Fruit fly (Drosophila melanogaster) whole organism, embryonic: Measurements from ENCODE around the gene CG33203.

Experiments
- Blimp-1 ChIP-seq: fragments of 200-800 bp; sonication (Bioruptor generic); optimal IDR thresholded peaks from 3 replicates; lab custom pipeline; 2018; ENCODE audit warnings: missing biosample characterization, missing genetic modification characterization, mild to moderate bottlenecking, moderate library complexity, missing genetic modification reagents
- C15 ChIP-seq: fragments of 200-800 bp; sonication (Bioruptor generic); IDR thresholded peaks from 3 replicates; pipeline ENCODE4 v1.3.6; 2022; ENCODE audit warnings: missing biosample characterization, missing genetic modification characterization
- CG10209 ChIP-seq: fragments of 200-800 bp; sonication (Bioruptor generic); optimal IDR thresholded peaks from 3 replicates; lab custom pipeline; 2017; ENCODE audit warnings: missing biosample characterization, mild to moderate bottlenecking, missing genetic modification characterization, missing genetic modification reagents
- CG10462 ChIP-seq: fragments of 200-800 bp; sonication (Bioruptor generic); optimal IDR thresholded peaks from 2 replicates; lab custom pipeline; 2016; ENCODE audit warnings: missing biosample characterization, missing genetic modification characterization
- CG12219 ChIP-seq: fragments of 200-800 bp; sonication (Bioruptor generic); optimal IDR thresholded peaks from 3 replicates; lab custom pipeline; 2018; ENCODE audit warnings: missing biosample characterization, mild to moderate bottlenecking, missing genetic modification characterization
- CG12391 ChIP-seq: fragments of 200-800 bp; sonication (Bioruptor generic); optimal IDR thresholded peaks from 3 replicates; lab custom pipeline; 2018; ENCODE audit warnings: missing biosample characterization, mild to moderate bottlenecking, missing genetic modification characterization, moderate library complexity
- CG12942 ChIP-seq: fragments of 200-800 bp; sonication (Bioruptor generic); optimal IDR thresholded peaks from 3 replicates; lab custom pipeline; 2016; ENCODE audit warnings: missing biosample characterization, missing genetic modification characterization
- CG13296 ChIP-seq: fragments of 200-800 bp; sonication (Bioruptor generic); optimal IDR thresholded peaks from 3 replicates; lab custom pipeline; 2018; ENCODE audit warnings: missing biosample characterization, mild to moderate bottlenecking, missing genetic modification characterization
- CG14441 ChIP-seq: fragments of 200-800 bp; sonication (Bioruptor generic); IDR thresholded peaks from 2 replicates; pipeline ENCODE4 v1.3.6; 2022; ENCODE audit warnings: missing biosample characterization, missing genetic modification characterization
- CG14860 ChIP-seq: fragments of 200-800 bp; sonication (Bioruptor generic); IDR thresholded peaks from 3 replicates; pipeline ENCODE4 v1.3.6; 2022; ENCODE audit warnings: missing biosample characterization, missing genetic modification characterization; ENCODE audit not compliant: partially characterized antibody
- CG15073 ChIP-seq: fragments of 200-800 bp; sonication (Bioruptor generic); optimal IDR thresholded peaks from 2 replicates; lab custom pipeline; 2016; ENCODE audit warnings: missing biosample characterization, missing genetic modification characterization
- CG16863 ChIP-seq: fragments of 200-800 bp; sonication (Bioruptor generic); optimal IDR thresholded peaks from 3 replicates; lab custom pipeline; 2016; ENCODE audit warnings: missing biosample characterization, missing genetic modification characterization
- CG17186 ChIP-seq: fragments of 200-800 bp; sonication (Bioruptor generic); optimal IDR thresholded peaks from 3 replicates; lab custom pipeline; 2017; ENCODE audit warnings: missing biosample characterization, missing genetic modification reagents, missing genetic modification characterization
- CG1832 ChIP-seq: fragments of 200-800 bp; sonication (Bioruptor generic); optimal IDR thresholded peaks from 2 replicates; lab custom pipeline; 2017; ENCODE audit warnings: missing biosample characterization, mild to moderate bottlenecking, missing genetic modification characterization, inconsistent platforms
- CG3065 ChIP-seq: fragments of 200-800 bp; sonication (Bioruptor generic); optimal IDR thresholded peaks from 2 replicates; lab custom pipeline; 2016; ENCODE audit warnings: missing biosample characterization, missing genetic modification characterization
- CG34224 ChIP-seq: fragments of 200-800 bp; sonication (Bioruptor generic); IDR thresholded peaks from 3 replicates; pipeline ENCODE4 v1.3.6; 2022; ENCODE audit warnings: missing biosample characterization, missing genetic modification characterization; ENCODE audit not compliant: partially characterized antibody
- CG3726 ChIP-seq: fragments of 200-800 bp; sonication (Bioruptor generic); IDR thresholded peaks from 3 replicates; pipeline ENCODE4, ENCODE4 v1.3.6; 2022; ENCODE audit warnings: missing biosample characterization, missing genetic modification characterization
- CG4707 ChIP-seq: fragments of 200-800 bp; sonication (Bioruptor generic); optimal IDR thresholded peaks from 2 replicates; lab custom pipeline; 2018; ENCODE audit warnings: missing biosample characterization, mild to moderate bottlenecking, missing genetic modification characterization, moderate library complexity
- CG7556 ChIP-seq: fragments of 200-800 bp; sonication (Bioruptor generic); optimal IDR thresholded peaks from 2 replicates; lab custom pipeline; 2017; ENCODE audit warnings: missing biosample characterization, mild to moderate bottlenecking, missing genetic modification characterization
- Camta ChIP-seq: fragments of 200-800 bp; sonication (Bioruptor generic); optimal IDR thresholded peaks from 2 replicates; lab custom pipeline; 2016; ENCODE audit warnings: missing biosample characterization, missing genetic modification characterization
- Dll ChIP-seq: fragments of 200-800 bp; sonication (Bioruptor generic); IDR thresholded peaks from 4 replicates; pipeline ENCODE4 v1.3.6; 2022; ENCODE audit warnings: missing biosample characterization, missing genetic modification characterization; ENCODE audit not compliant: partially characterized antibody
- Drgx ChIP-seq: fragments of 200-800 bp; sonication (Bioruptor generic); IDR thresholded peaks from 2 replicates; pipeline ENCODE4 v1.3.6; 2022; ENCODE audit warnings: missing biosample characterization, missing genetic modification characterization
- Ets65A ChIP-seq: fragments of 200-800 bp; sonication (Bioruptor generic); peaks from one replicate; lab custom pipeline; 2016; ENCODE audit warnings: missing biosample characterization, missing genetic modification characterization
- Fer3 ChIP-seq: fragments of 200-800 bp; sonication (Bioruptor generic); optimal IDR thresholded peaks from 2 replicates; lab custom pipeline; 2018; ENCODE audit warnings: missing biosample characterization, mild to moderate bottlenecking, missing genetic modification characterization, moderate library complexity
- Gug ChIP-seq: fragments of 200-800 bp; sonication (Bioruptor generic); IDR thresholded peaks from 4 replicates; pipeline ENCODE4 v1.3.6; 2022; ENCODE audit warnings: missing biosample characterization, missing genetic modification characterization
- HLHmδ ChIP-seq: fragments of 200-800 bp; sonication (Bioruptor generic); optimal IDR thresholded peaks from 2 replicates; lab custom pipeline; 2018; ENCODE audit warnings: missing biosample characterization, mild to moderate bottlenecking, missing genetic modification characterization, moderate library complexity
- Hey ChIP-seq: fragments of 200-800 bp; sonication (Bioruptor generic); optimal IDR thresholded peaks from 3 replicates; lab custom pipeline; 2018; ENCODE audit warnings: missing biosample characterization, mild to moderate bottlenecking, missing genetic modification characterization
- Hmr ChIP-seq: fragments of 200-800 bp; sonication (Bioruptor generic); optimal IDR thresholded peaks from 3 replicates; lab custom pipeline; 2017; ENCODE audit warnings: mild to moderate bottlenecking, missing biosample characterization, missing genetic modification reagents, missing genetic modification characterization
- Hr3 ChIP-seq: fragments of 200-800 bp; sonication (Bioruptor generic); optimal IDR thresholded peaks from 3 replicates; lab custom pipeline; 2016; ENCODE audit warnings: missing biosample characterization, missing genetic modification characterization
- Lim3 ChIP-seq: fragments of 200-800 bp; sonication (Bioruptor generic); IDR thresholded peaks from 2 replicates; pipeline ENCODE4 v1.3.6; 2022; ENCODE audit warnings: missing biosample characterization, missing genetic modification characterization
- Med ChIP-seq: fragments of 200-800 bp; sonication (Bioruptor generic); peaks from one replicate; lab custom pipeline; 2016; ENCODE audit warnings: missing biosample characterization, missing genetic modification characterization, mild to moderate bottlenecking, inconsistent platforms, moderate library complexity
- Usf ChIP-seq: fragments of 200-800 bp; sonication (Bioruptor generic); optimal IDR thresholded peaks from 2 replicates; lab custom pipeline; 2017; ENCODE audit warnings: missing genotype, missing biosample characterization, missing genetic modification characterization
- ash1 ChIP-seq: fragments of 200-800 bp; sonication (Bioruptor generic); optimal IDR thresholded peaks from 2 replicates; lab custom pipeline; 2018; ENCODE audit warnings: missing biosample characterization, mild to moderate bottlenecking, missing genetic modification characterization
- bcd ChIP-seq: fragments of 200-800 bp; sonication (Bioruptor generic); optimal IDR thresholded peaks from 2 replicates; lab custom pipeline; 2017; ENCODE audit warnings: missing biosample characterization, mild to moderate bottlenecking, missing genetic modification characterization
- croc ChIP-seq: fragments of 200-800 bp; sonication (Bioruptor generic); conservative IDR thresholded peaks from 3 replicates; pipeline ENCODE4 v1.3.6; 2022; ENCODE audit warnings: missing biosample characterization, missing genetic modification characterization
- exex ChIP-seq: fragments of 200-800 bp; sonication (Bioruptor generic); optimal IDR thresholded peaks from 4 replicates; lab custom pipeline; 2018; ENCODE audit warnings: missing biosample characterization, mild to moderate bottlenecking, missing genetic modification characterization, moderate library complexity
- gcm ChIP-seq: fragments of 200-800 bp; sonication (Bioruptor generic); optimal IDR thresholded peaks from 2 replicates; lab custom pipeline; 2019; ENCODE audit warnings: missing biosample characterization, mild to moderate bottlenecking, missing genetic modification characterization, moderate library complexity
- gsb-n ChIP-seq: fragments of 200-800 bp; sonication (Bioruptor generic); optimal IDR thresholded peaks from 3 replicates; lab custom pipeline; 2018; ENCODE audit warnings: missing biosample characterization, mild to moderate bottlenecking, missing genetic modification characterization
- her ChIP-seq: fragments of 200-800 bp; sonication (Bioruptor generic); optimal IDR thresholded peaks from 2 replicates; lab custom pipeline; 2016; ENCODE audit warnings: missing biosample characterization, missing genetic modification characterization
- kni ChIP-seq: fragments of 200-800 bp; sonication (Bioruptor generic); optimal IDR thresholded peaks from 3 replicates; lab custom pipeline; 2017; ENCODE audit warnings: mild to moderate bottlenecking, missing biosample characterization, missing genetic modification reagents, missing genetic modification characterization
- onecut ChIP-seq: fragments of 200-800 bp; sonication (Bioruptor generic); IDR thresholded peaks from 2 replicates; pipeline ENCODE4 v1.3.6; 2022; ENCODE audit warnings: missing biosample characterization, missing genetic modification characterization
- rib ChIP-seq: fragments of 200-800 bp; sonication (Bioruptor generic); IDR thresholded peaks from 2 replicates; pipeline ENCODE4 v1.3.6; 2022; ENCODE audit warnings: missing biosample characterization, missing genetic modification characterization
- ro ChIP-seq: fragments of 200-800 bp; sonication (Bioruptor generic); IDR thresholded peaks from 2 replicates; pipeline ENCODE4 v1.3.6; 2022; ENCODE audit warnings: missing biosample characterization, missing genetic modification characterization
- sd ChIP-seq: fragments of 200-800 bp; sonication (Bioruptor generic); optimal IDR thresholded peaks from 3 replicates; lab custom pipeline; 2018; ENCODE audit warnings: missing biosample characterization, mild to moderate bottlenecking, missing genetic modification characterization, moderate library complexity
- sima ChIP-seq: fragments of 200-800 bp; sonication (Bioruptor generic); optimal IDR thresholded peaks from 2 replicates; lab custom pipeline; 2016; ENCODE audit warnings: missing biosample characterization, missing genetic modification characterization
- tup ChIP-seq: fragments of 200-800 bp; sonication (Bioruptor generic); optimal IDR thresholded peaks from 2 replicates; lab custom pipeline; 2016; ENCODE audit warnings: missing biosample characterization, mild to moderate bottlenecking, missing genetic modification characterization, moderate library complexity
- usp ChIP-seq: fragments of >200 bp; optimal IDR thresholded peaks from 2 replicates; lab custom pipeline; 2017; ENCODE audit warnings: missing biosample characterization, missing genetic modification characterization
- wor ChIP-seq: fragments of 200-800 bp; sonication (Bioruptor generic); IDR thresholded peaks from 2 replicates; pipeline ENCODE4 v1.3.6; 2022; ENCODE audit warnings: missing biosample characterization, missing genetic modification characterization
- zf30C ChIP-seq: fragments of 200-800 bp; sonication (Bioruptor generic); optimal IDR thresholded peaks from 3 replicates; lab custom pipeline; 2018; ENCODE audit warnings: missing biosample characterization, mild to moderate bottlenecking, missing genetic modification characterization

Gene CG33203

DNA sequence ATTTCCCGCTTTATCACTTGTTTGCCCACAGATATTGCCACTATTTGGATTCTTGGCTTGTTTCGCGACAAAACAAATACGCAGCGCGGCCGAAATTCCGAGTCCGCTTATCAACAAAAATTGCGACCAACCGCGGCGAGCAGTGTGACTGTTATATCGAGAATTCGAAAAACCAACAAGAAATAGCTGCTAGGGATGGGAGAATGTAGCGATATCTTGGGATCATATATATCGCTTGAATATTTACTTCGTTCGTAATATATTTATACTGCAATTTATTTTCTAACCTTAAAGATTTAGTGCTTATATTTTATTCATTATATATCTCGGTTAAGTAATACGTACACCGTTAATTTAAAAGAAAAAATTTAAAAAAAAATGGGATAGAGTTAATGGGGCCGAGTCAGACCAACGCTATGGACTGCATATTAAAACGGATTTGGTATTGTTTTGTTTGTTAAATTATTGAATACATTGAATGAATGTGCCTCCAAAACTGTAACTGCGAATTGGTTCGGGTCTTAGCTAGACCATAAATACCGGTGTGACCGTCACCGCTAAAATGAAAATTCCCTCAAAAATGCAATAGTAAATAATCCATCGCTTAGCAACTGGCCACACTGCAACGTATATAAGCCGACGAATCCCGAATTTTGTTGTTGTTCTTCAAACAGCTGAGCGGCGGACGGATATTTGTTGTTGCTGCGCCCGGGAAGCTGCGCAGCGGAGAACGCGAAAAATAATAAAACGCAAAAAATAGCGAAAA is 42.7 kb downstream of the CG33203 start, which contains the start of the genes Apc and spg (continued):
- TF ChIP-seq Hey (peak; percentile 23), CG10462 (no peak), ash1 (peak; percentile 29), CG12219 (GFP tag; lab: Kevin White, UChicago) (peak; percentile 63), Drgx (GFP tag; lab: Robert Waterston, UW) (0 out of 2 replicates have a peak, but pooled peaks have one; percentile 61), Ets65A (GFP tag; lab: Kevin White, UChicago) (peak; percentile 84), kni (GFP tag; lab: Kevin White, UChicago) (peak; percentile 16), her (GFP tag; lab: Kevin White, UChicago) (peak; percentile 34), CG34224 (peak; percentile 76), exex (no peak), CG10209 (peak; percentile 19), Hr3 (GFP tag; lab: Kevin White, UChicago) (peak; percentile 15), CG16863 (GFP tag; lab: Kevin White, UChicago) (peak; percentile 10), C15 (no peak; the same call in 2 of the 3 replicates), gsb-n (tag; lab: Kevin White, UChicago) (peak; percentile 35), Camta (peak; percentile 27), CG7556 (GFP tag; lab: Kevin White, UChicago) (no peak), CG14860 (GFP tag; lab: Robert Waterston, UW) (peak; percentile 53; the same call in 2 of the 3 replicates), Blimp-1 (no peak), CG4707 (GFP tag; lab: Kevin White, UChicago) (peak; percentile 71), CG13296 (GFP tag; lab: Kevin White, UChicago) (peak; percentile 56), CG12391 (tag; lab: Kevin White, UChicago) (peak; percentile 57), CG3065 (GFP tag; lab: Kevin White, UChicago) (no peak), CG14441 (GFP tag; lab: Robert Waterston, UW) (no peak), Fer3 (peak; percentile 29), wor (no peak), sima (GFP tag; lab: Kevin White, UChicago) (no peak), tup (no peak), Hmr (peak; percentile 63), CG17186 (GFP tag; lab: Kevin White, UChicago) (peak; percentile 36), ro (GFP tag; lab: Robert Waterston, UW) (no peak), Lim3 (GFP tag; lab: Robert Waterston, UW) (no peak), onecut (GFP tag; lab: Robert Waterston, UW) (no peak), CG1832 (GFP tag; lab: Kevin White, UChicago) (no peak), CG15073 (GFP tag; lab: Kevin White, UChicago) (no peak), Usf (GFP tag; lab: Kevin White, UChicago) (peak; percentile 30), Gug (GFP tag; lab: Robert Waterston, UW) (0 out of 4 replicates have a peak, but pooled peaks have one; percentile 10), rib (GFP tag; lab: Robert Waterston, UW) (peak; percentile 78), sd (tag; lab: Kevin White, UChicago) (peak; percentile 93), usp (GFP tag; lab: Kevin White, UChicago) (no peak), gcm (GFP tag; lab: Kevin White, UChicago) (peak; percentile 15), HLHmδ (GFP tag; lab: Kevin White, UChicago) (peak; percentile 70), bcd (peak; percentile 7), zf30C (no peak), CG3726 (GFP tag; lab: Robert Waterston, UW) (no peak), croc (GFP tag; lab: Robert Waterston, UW) (no peak), Med (GFP tag; lab: Kevin White, UChicago) (peak; percentile 91), Dll (GFP tag; lab: Robert Waterston, UW) (peak; percentile 93), CG12942 (GFP tag; lab: Kevin White, UChicago) (peak; percentile 10)
